Fruit fly (Drosophila melanogaster): ENCODE measurements around the gene CG12470.

Gene CG12470

DNA sequence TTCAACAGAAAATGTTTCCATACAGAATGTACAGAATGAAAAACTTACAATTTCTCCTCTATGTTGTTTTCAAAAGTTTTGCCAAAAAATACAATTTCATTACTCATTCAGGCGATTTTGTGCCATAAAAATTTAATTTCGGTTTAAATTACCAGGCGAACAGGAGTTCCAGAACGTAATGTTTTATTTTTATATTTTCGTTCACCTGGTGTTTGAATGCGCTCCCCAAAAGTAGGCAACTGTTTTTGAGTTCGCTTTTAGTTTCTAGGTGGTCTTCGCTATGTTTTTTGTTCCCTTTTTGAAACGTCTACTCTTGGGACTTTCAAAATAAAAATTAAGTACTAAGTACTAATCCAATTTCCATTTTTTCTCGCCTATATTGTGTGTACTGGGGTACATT lies 41.8 kb upstream of the CG12470 start:
- no peak for TF ChIP-seq Mio (GFP tag; optimal IDR thresholded peaks at IDR 0.05)
- no peak for TF ChIP-seq dl (GFP tag; optimal IDR thresholded peaks at IDR 0.05; ENCODE audit: insufficient read depth in 1 of 2, partially characterized antibody in 2 of 2)
- no peak for TF ChIP-seq Vsx2 (GFP tag; optimal IDR thresholded peaks at IDR 0.05; ENCODE audit: partially characterized antibody)
- no peak for TF ChIP-seq h (GFP tag; optimal IDR thresholded peaks at IDR 0.05)
- TF ChIP-seq Hnf4 (GFP tag; optimal IDR thresholded peaks at IDR 0.05): no peak
- TF ChIP-seq ey (GFP tag; optimal IDR thresholded peaks at IDR 0.05): no peak
- TF ChIP-seq HLH106 (tag; optimal IDR thresholded peaks at IDR 0.05): no peak
- no peak for TF ChIP-seq Rel (GFP tag; optimal IDR thresholded peaks at IDR 0.05)
- no peak for TF ChIP-seq Rel (tag; optimal IDR thresholded peaks at IDR 0.05)
- no peak for TF ChIP-seq tai (GFP tag; optimal IDR thresholded peaks at IDR 0.05)
- no peak for TF ChIP-seq N (GFP tag; optimal IDR thresholded peaks at IDR 0.05)
- TF ChIP-seq fru (GFP tag; optimal IDR thresholded peaks at IDR 0.05): no peak

- TF ChIP-seq lola (GFP tag; optimal IDR thresholded peaks at IDR 0.05) (no peak), N (GFP tag; optimal IDR thresholded peaks at IDR 0.05) (no peak), Vsx2 (GFP tag; optimal IDR thresholded peaks at IDR 0.05; ENCODE audit: partially characterized antibody) (no peak), CrebA (GFP tag; optimal IDR thresholded peaks at IDR 0.05; ENCODE audit: borderline replicate concordance) (no peak), Jra (GFP tag; optimal IDR thresholded peaks at IDR 0.05) (no peak), Rel (GFP tag; optimal IDR thresholded peaks at IDR 0.05) (no peak), Rel (tag; optimal IDR thresholded peaks at IDR 0.05) (no peak), dmrt93B (GFP tag; optimal IDR thresholded peaks at IDR 0.05) (no peak), pan (optimal IDR thresholded peaks at IDR 0.05) (no peak), tai (GFP tag; optimal IDR thresholded peaks at IDR 0.05) (no peak), Dfd (GFP tag; optimal IDR thresholded peaks at IDR 0.05) (no peak), Abd-B (GFP tag; optimal IDR thresholded peaks at IDR 0.05) (no peak), psq (GFP tag; optimal IDR thresholded peaks at IDR 0.05) (no peak), Hr78 (GFP tag; optimal IDR thresholded peaks at IDR 0.05) (no peak), Hnf4 (GFP tag; optimal IDR thresholded peaks at IDR 0.05) (no peak), woc (GFP tag; optimal IDR thresholded peaks at IDR 0.05) (no peak), brk (GFP tag; optimal IDR thresholded peaks at IDR 0.05) (no peak)
Observed at dm6 chrX:266978-267439, 40.5 kb upstream of the CG12470 start, which contains the start of gene CG13376. TSS of gene CG13376 (minus strand) at chrX:267028.

dm6 chrX:267979-268378 lies 39.5 kb upstream of the CG12470 start:
- TF ChIP-seq Jra (GFP tag; optimal IDR thresholded peaks at IDR 0.05) (no peak), woc (GFP tag; optimal IDR thresholded peaks at IDR 0.05) (no peak), Mio (GFP tag; optimal IDR thresholded peaks at IDR 0.05) (no peak), CrebA (GFP tag; optimal IDR thresholded peaks at IDR 0.05; ENCODE audit: borderline replicate concordance) (no peak), dl (GFP tag; optimal IDR thresholded peaks at IDR 0.05; ENCODE audit: insufficient read depth in 1 of 2, partially characterized antibody in 2 of 2) (no peak), sv (GFP tag; optimal IDR thresholded peaks at IDR 0.05) (no peak), lola (GFP tag; optimal IDR thresholded peaks at IDR 0.05) (no peak), foxo (GFP tag; optimal IDR thresholded peaks at IDR 0.05) (no peak), psq (GFP tag; optimal IDR thresholded peaks at IDR 0.05) (no peak), Rel (GFP tag; optimal IDR thresholded peaks at IDR 0.05) (no peak), Rel (tag; optimal IDR thresholded peaks at IDR 0.05) (no peak), CG9705 (GFP tag; optimal IDR thresholded peaks at IDR 0.05) (no peak), GATAd (GFP tag; optimal IDR thresholded peaks at IDR 0.05) (no peak), sage (GFP tag; optimal IDR thresholded peaks at IDR 0.05) (no peak), Vsx2 (GFP tag; optimal IDR thresholded peaks at IDR 0.05; ENCODE audit: partially characterized antibody) (no peak), OdsH (GFP tag; optimal IDR thresholded peaks at IDR 0.05) (no peak)

- TF ChIP-seq Rel (GFP tag; optimal IDR thresholded peaks at IDR 0.05) (no peak), Rel (tag; optimal IDR thresholded peaks at IDR 0.05) (no peak), pan (optimal IDR thresholded peaks at IDR 0.05) (no peak), br (GFP tag; optimal IDR thresholded peaks at IDR 0.05) (no peak), Hr78 (GFP tag; optimal IDR thresholded peaks at IDR 0.05) (no peak), Sp1 (GFP tag; optimal IDR thresholded peaks at IDR 0.05) (no peak), jim (GFP tag; optimal IDR thresholded peaks at IDR 0.05) (no peak), h (GFP tag; optimal IDR thresholded peaks at IDR 0.05) (no peak), ey (GFP tag; optimal IDR thresholded peaks at IDR 0.05) (no peak), Mio (GFP tag; optimal IDR thresholded peaks at IDR 0.05) (no peak), Hnf4 (GFP tag; optimal IDR thresholded peaks at IDR 0.05) (no peak), psq (GFP tag; optimal IDR thresholded peaks at IDR 0.05) (no peak), CG32264 (GFP tag; optimal IDR thresholded peaks at IDR 0.05) (no peak), Dif (GFP tag; optimal IDR thresholded peaks at IDR 0.05; ENCODE audit: partially characterized antibody) (no peak)
Observed at dm6 chrX:276065-276464, 31.4 kb upstream of the CG12470 start.

All from whole organism, wandering third instar larva.